Fruit fly (Drosophila melanogaster) whole organism, embryonic: ENCODE data around the gene beta4GalT7.
A peak's percentile ranks its signal among the peaks of the same experiment; 100 is the strongest.

Experiments used
- Adf1 ChIP-seq: fragments of 200-800 bp; sonication (Bioruptor generic); IDR thresholded peaks from 2 replicates; pipeline ENCODE4 v1.3.6; 2022; ENCODE audit warnings: missing biosample characterization, missing genetic modification characterization
- CG1024 ChIP-seq: fragments of 200-800 bp; sonication (Bioruptor generic); IDR thresholded peaks from 2 replicates; pipeline ENCODE4 v1.3.6; 2022; ENCODE audit warnings: missing biosample characterization, missing genetic modification characterization
- CG10321 ChIP-seq: fragments of 200-800 bp; sonication (Bioruptor generic); IDR thresholded peaks from 2 replicates; pipeline ENCODE4 v1.3.6; 2022; ENCODE audit warnings: missing biosample characterization, missing genetic modification characterization
- CG10979 ChIP-seq: fragments of 200-800 bp; sonication (Bioruptor generic); optimal IDR thresholded peaks from 2 replicates; lab custom pipeline; 2018; ENCODE audit warnings: missing biosample characterization, mild to moderate bottlenecking, missing genetic modification characterization, moderate library complexity
- CG11398 ChIP-seq: fragments of 200-800 bp; sonication (Bioruptor generic); optimal IDR thresholded peaks from 2 replicates; lab custom pipeline; 2016; ENCODE audit warnings: missing biosample characterization, missing genetic modification characterization
- CG12769 ChIP-seq: fragments of 200-800 bp; sonication (Bioruptor generic); optimal IDR thresholded peaks from 2 replicates; lab custom pipeline; 2019; ENCODE audit warnings: missing biosample characterization, mild to moderate bottlenecking, missing genetic modification characterization, moderate library complexity
- CG15269 ChIP-seq: fragments of 200-800 bp; sonication (Bioruptor generic); optimal IDR thresholded peaks from 2 replicates; lab custom pipeline; 2018; ENCODE audit warnings: missing biosample characterization, mild to moderate bottlenecking, missing genetic modification characterization, moderate library complexity
- CG15514 ChIP-seq: fragments of 200-800 bp; sonication (Bioruptor generic); optimal IDR thresholded peaks from 3 replicates; lab custom pipeline; 2017; ENCODE audit warnings: missing biosample characterization, missing genetic modification characterization, mild to moderate bottlenecking, moderate library complexity, missing genetic modification reagents
- CG15696 ChIP-seq: fragments of 200-800 bp; sonication (Bioruptor generic); optimal IDR thresholded peaks from 2 replicates; lab custom pipeline; 2019; ENCODE audit warnings: missing biosample characterization, mild to moderate bottlenecking, missing genetic modification characterization, moderate library complexity
- CG17829 ChIP-seq: fragments of 200-800 bp; optimal IDR thresholded peaks from 2 replicates; lab custom pipeline; 2019; ENCODE audit warnings: missing biosample characterization, mild to moderate bottlenecking, missing genetic modification characterization, moderate library complexity
- CG31224 ChIP-seq: fragments of 200-800 bp; sonication (Bioruptor generic); IDR thresholded peaks from 2 replicates; pipeline ENCODE4 v1.3.6; 2022; ENCODE audit warnings: missing biosample characterization, missing genetic modification characterization
- CG32767 ChIP-seq: fragments of 200-800 bp; sonication (Bioruptor generic); IDR thresholded peaks from 2 replicates; pipeline ENCODE4 v1.3.6; 2022; ENCODE audit warnings: missing biosample characterization, missing genetic modification characterization
- CG4360 ChIP-seq: fragments of 200-800 bp; sonication (Bioruptor generic); IDR thresholded peaks from 2 replicates; pipeline ENCODE4 v1.3.6; 2022; ENCODE audit warnings: missing biosample characterization, missing genetic modification characterization
- CG6175 ChIP-seq: fragments of 200-800 bp; sonication (Bioruptor generic); IDR thresholded peaks from 3 replicates; pipeline ENCODE4 v1.3.6; 2022; ENCODE audit warnings: missing biosample characterization, missing genetic modification characterization
- CG8089 ChIP-seq: fragments of 200-800 bp; sonication (Bioruptor generic); optimal IDR thresholded peaks from 3 replicates; lab custom pipeline; 2016; ENCODE audit warnings: missing biosample characterization, missing genetic modification characterization
- CG8359 ChIP-seq: fragments of 200-800 bp; sonication (Bioruptor generic); optimal IDR thresholded peaks from 2 replicates; lab custom pipeline; 2017; ENCODE audit warnings: missing biosample characterization, mild to moderate bottlenecking, missing genetic modification characterization, borderline replicate concordance
- CG8944 ChIP-seq: fragments of 200-800 bp; sonication (Bioruptor generic); optimal IDR thresholded peaks from 3 replicates; lab custom pipeline; 2016; ENCODE audit warnings: missing biosample characterization, missing genetic modification characterization
- CG9215 ChIP-seq: fragments of 200-800 bp; sonication (Bioruptor generic); IDR thresholded peaks from 2 replicates; pipeline ENCODE4 v1.3.6; 2022; ENCODE audit warnings: missing biosample characterization, missing genetic modification characterization
- Gsc ChIP-seq: fragments of 200-800 bp; sonication (Bioruptor generic); IDR thresholded peaks from 2 replicates; pipeline ENCODE4 v1.3.6; 2022; ENCODE audit warnings: missing biosample characterization, missing genetic modification characterization
- H2.0 ChIP-seq: fragments of 200-800 bp; sonication (Bioruptor generic); IDR thresholded peaks from 2 replicates; pipeline ENCODE4 v1.3.6; 2022; ENCODE audit warnings: missing biosample characterization, missing genetic modification characterization
- HLH3B ChIP-seq: fragments of 200-800 bp; sonication (Bioruptor generic); IDR thresholded peaks from 2 replicates; pipeline ENCODE4 v1.3.6; 2022; ENCODE audit warnings: missing biosample characterization, missing genetic modification characterization
- HLH54F ChIP-seq: fragments of 200-800 bp; sonication (Bioruptor generic); optimal IDR thresholded peaks from 3 replicates; lab custom pipeline; 2016; ENCODE audit warnings: missing biosample characterization, missing genetic modification characterization
- Med ChIP-seq: fragments of 200-800 bp; sonication (Bioruptor generic); peaks from one replicate; lab custom pipeline; 2016; ENCODE audit warnings: missing biosample characterization, missing genetic modification characterization, mild to moderate bottlenecking, inconsistent platforms, moderate library complexity
- NC2α ChIP-seq: fragments of 200-800 bp; sonication (Bioruptor generic); optimal IDR thresholded peaks from 2 replicates; lab custom pipeline; 2016; ENCODE audit warnings: missing biosample characterization, missing genetic modification characterization
- NK7.1 ChIP-seq: fragments of 200-800 bp; sonication (Bioruptor generic); optimal IDR thresholded peaks from 3 replicates; lab custom pipeline; 2016; ENCODE audit warnings: missing biosample characterization, missing genetic modification characterization
- Neu2 ChIP-seq: fragments of 200-800 bp; sonication (Bioruptor generic); optimal IDR thresholded peaks from 3 replicates; lab custom pipeline; 2016; ENCODE audit warnings: missing biosample characterization, missing genetic modification characterization, borderline replicate concordance
- Ptx1 ChIP-seq: fragments of 200-800 bp; sonication (Bioruptor generic); IDR thresholded peaks from 2 replicates; pipeline ENCODE4 v1.3.6; 2022; ENCODE audit warnings: missing biosample characterization, missing genetic modification characterization
- Sry-β ChIP-seq: fragments of 200-800 bp; sonication (Bioruptor generic); optimal IDR thresholded peaks from 2 replicates; lab custom pipeline; 2018; ENCODE audit warnings: missing biosample characterization, mild to moderate bottlenecking, missing genetic modification characterization, moderate library complexity
- Ssrp ChIP-seq: fragments of 200-800 bp; sonication (Bioruptor generic); optimal IDR thresholded peaks from 2 replicates; lab custom pipeline; 2018; ENCODE audit warnings: missing biosample characterization, mild to moderate bottlenecking, missing genetic modification characterization, moderate library complexity
- ap ChIP-seq: fragments of 200-800 bp; sonication (Bioruptor generic); IDR thresholded peaks from 2 replicates; pipeline ENCODE4 v1.3.6; 2022; ENCODE audit warnings: missing biosample characterization, missing genetic modification characterization
- bab2 ChIP-seq: fragments of 200-800 bp; sonication (Bioruptor generic); optimal IDR thresholded peaks from 2 replicates; lab custom pipeline; 2016; ENCODE audit warnings: missing biosample characterization, missing genetic modification characterization
- br ChIP-seq: fragments of >200 bp; optimal IDR thresholded peaks from 2 replicates; lab custom pipeline; 2017
- chif ChIP-seq, 2 experiments: fragments of 200-800 bp; sonication (Bioruptor generic); optimal IDR thresholded peaks; 3 replicates each; lab custom pipeline; 2016; ENCODE audit warnings: missing biosample characterization in 2 of 2, missing genetic modification characterization in 2 of 2
- crc ChIP-seq: fragments of 200-800 bp; sonication (Bioruptor generic); optimal IDR thresholded peaks from 2 replicates; lab custom pipeline; 2016; ENCODE audit warnings: missing biosample characterization, missing genetic modification characterization
- cwo ChIP-seq: fragments of 200-800 bp; sonication (Bioruptor generic); optimal IDR thresholded peaks from 3 replicates; lab custom pipeline; 2017; ENCODE audit warnings: missing biosample characterization, missing genetic modification characterization, mild to moderate bottlenecking, moderate library complexity, missing genetic modification reagents
- ems ChIP-seq: fragments of 200-800 bp; sonication (Bioruptor generic); optimal IDR thresholded peaks from 3 replicates; lab custom pipeline; 2016; ENCODE audit warnings: missing biosample characterization, missing genetic modification characterization
- eve ChIP-seq, 2 experiments: fragments of >200 bp; optimal IDR thresholded peaks; 2 replicates each; lab custom pipeline; 2017; ENCODE audit warnings: missing biosample characterization in 2 of 2, missing genetic modification characterization in 2 of 2
- gsb-n ChIP-seq: fragments of 200-800 bp; sonication (Bioruptor generic); optimal IDR thresholded peaks from 3 replicates; lab custom pipeline; 2018; ENCODE audit warnings: missing biosample characterization, mild to moderate bottlenecking, missing genetic modification characterization
- hkb ChIP-seq, 2 experiments: fragments of 200-800 bp in 1 of 2; fragments of >200 bp in 1 of 2; sonication (Bioruptor generic) in 1 of 2; IDR thresholded peaks in 1 of 2; optimal IDR thresholded peaks in 1 of 2; 2 replicates each; pipeline versions ENCODE4 v1.3.6 to Lab custom; 2017 to 2022; ENCODE audit warnings: missing biosample characterization in 1 of 2, missing genetic modification characterization in 1 of 2
- kah ChIP-seq: fragments of 200-800 bp; sonication (Bioruptor generic); optimal IDR thresholded peaks from 2 replicates; lab custom pipeline; 2018; ENCODE audit warnings: missing biosample characterization, mild to moderate bottlenecking, missing genetic modification characterization
- kay ChIP-seq: fragments of 200-800 bp; sonication (Bioruptor generic); optimal IDR thresholded peaks from 2 replicates; lab custom pipeline; 2016; ENCODE audit warnings: missing biosample characterization, missing genetic modification characterization
- lilli ChIP-seq: fragments of 200-800 bp; sonication (Bioruptor generic); optimal IDR thresholded peaks from 3 replicates; lab custom pipeline; 2016; ENCODE audit warnings: missing biosample characterization, missing genetic modification characterization
- phol ChIP-seq: fragments of 200-800 bp; sonication (Bioruptor generic); optimal IDR thresholded peaks from 3 replicates; lab custom pipeline; 2018; ENCODE audit warnings: missing biosample characterization, mild to moderate bottlenecking, missing genetic modification characterization, moderate library complexity
- psq ChIP-seq: fragments of 200-800 bp; sonication (Bioruptor generic); optimal IDR thresholded peaks from 2 replicates; lab custom pipeline; 2017; ENCODE audit warnings: missing biosample characterization, missing genetic modification characterization
- ranshi ChIP-seq: fragments of 200-800 bp; sonication (Bioruptor generic); IDR thresholded peaks from 2 replicates; pipeline ENCODE4 v1.3.6; 2022; ENCODE audit warnings: missing biosample characterization, missing genetic modification characterization
- row ChIP-seq: fragments of 200-800 bp; sonication (Bioruptor generic); IDR thresholded peaks from 3 replicates; pipeline ENCODE4 v1.3.6; 2022; ENCODE audit warnings: missing biosample characterization, missing genetic modification characterization
- sens ChIP-seq: fragments of 200-800 bp; sonication (Bioruptor generic); peaks from one replicate; lab custom pipeline; 2016; ENCODE audit warnings: missing biosample characterization, missing genetic modification characterization
- sr ChIP-seq: fragments of 200-800 bp; sonication (Bioruptor generic); IDR thresholded peaks from 3 replicates; pipeline ENCODE4 v1.3.6; 2022; ENCODE audit warnings: missing biosample characterization, missing genetic modification characterization
- stc ChIP-seq: fragments of 200-800 bp; sonication (Bioruptor generic); IDR thresholded peaks from 2 replicates; pipeline ENCODE4 v1.3.6; 2022; ENCODE audit warnings: missing biosample characterization, missing genetic modification characterization
- tin ChIP-seq: fragments of 200-800 bp; sonication (Bioruptor generic); optimal IDR thresholded peaks from 3 replicates; lab custom pipeline; 2016; ENCODE audit warnings: missing biosample characterization, missing genetic modification characterization
- unpg ChIP-seq: fragments of 200-800 bp; sonication (Bioruptor generic); optimal IDR thresholded peaks from 3 replicates; lab custom pipeline; 2018; ENCODE audit warnings: missing biosample characterization, mild to moderate bottlenecking, missing genetic modification characterization, moderate library complexity
- zf30C ChIP-seq: fragments of 200-800 bp; sonication (Bioruptor generic); optimal IDR thresholded peaks from 3 replicates; lab custom pipeline; 2018; ENCODE audit warnings: missing biosample characterization, mild to moderate bottlenecking, missing genetic modification characterization

Gene beta4GalT7

dm6 chr3R:25004763-25005162 is 18.3 kb upstream of the beta4GalT7 start (continued):
- TF ChIP-seq CG8089 (GFP tag; lab: Kevin White, UChicago) (peak; percentile 19), br (lab: Kevin White, UChicago) (no peak), CG10321 (0 out of 2 replicates have a peak, but pooled peaks have one; percentile 18), lilli (GFP tag; lab: Kevin White, UChicago) (peak; percentile 42), Gsc (GFP tag; lab: Robert Waterston, UW) (peak; percentile 17; the same call in 1 of the 2 replicates), CG4360 (no peak), gsb-n (peak; percentile 46), kay (GFP tag; lab: Kevin White, UChicago) (no peak), chif (GFP tag; optimal IDR thresholded peaks at IDR 0.05; lab: Kevin White, UChicago) (peak; percentile 58 to 71), Ptx1 (GFP tag; lab: Robert Waterston, UW) (peak; percentile 76), zf30C (GFP tag; lab: Kevin White, UChicago) (no peak), CG10979 (tag; lab: Kevin White, UChicago) (peak; percentile 64), Adf1 (no peak), stc (peak; percentile 68), CG8359 (no peak), eve (GFP tag; optimal IDR thresholded peaks at IDR 0.05; lab: Kevin White, UChicago) (no peak), kah (GFP tag; lab: Kevin White, UChicago) (no peak), row (GFP tag; lab: Robert Waterston, UW) (peak; percentile 71), hkb (optimal IDR thresholded peaks at IDR 0.05; lab: Kevin White, UChicago) (no peak), hkb (GFP tag; IDR thresholded peaks at IDR 0.05; lab: Robert Waterston, UW) (peak; percentile 10; the same call in 1 of the 2 replicates), NC2α (GFP tag; lab: Kevin White, UChicago) (no peak), HLH3B (GFP tag; lab: Robert Waterston, UW) (peak; percentile 60), CG15696 (tag; lab: Kevin White, UChicago) (no peak), ranshi (GFP tag; lab: Robert Waterston, UW) (no peak), CG15269 (tag; lab: Kevin White, UChicago) (peak; percentile 66), H2.0 (peak; percentile 72), CG17829 (tag; lab: Kevin White, UChicago) (peak; percentile 33), bab2 (peak; percentile 66), Neu2 (GFP tag; lab: Kevin White, UChicago) (no peak), CG32767 (GFP tag; lab: Robert Waterston, UW) (no peak), NK7.1 (no peak), ems (GFP tag; lab: Kevin White, UChicago) (no peak), CG1024 (peak; percentile 72), CG11398 (GFP tag; lab: Kevin White, UChicago) (peak; percentile 11), tin (peak; percentile 63), psq (GFP tag; lab: Kevin White, UChicago) (no peak), CG31224 (GFP tag; lab: Robert Waterston, UW) (peak; percentile 30; the same call in 1 of the 2 replicates), CG6175 (GFP tag; lab: Robert Waterston, UW) (no peak), CG9215 (GFP tag; lab: Robert Waterston, UW) (0 out of 2 replicates have a peak, but pooled peaks have one; percentile 13), CG15514 (GFP tag; lab: Kevin White, UChicago) (peak; percentile 36), cwo (peak; percentile 51), phol (tag; lab: Kevin White, UChicago) (peak; percentile 57), HLH54F (no peak), CG12769 (tag; lab: Kevin White, UChicago) (peak; percentile 72), Ssrp (tag; lab: Kevin White, UChicago) (peak; percentile 30), Sry-β (GFP tag; lab: Kevin White, UChicago) (no peak), Med (GFP tag; lab: Kevin White, UChicago) (peak; percentile 93), unpg (GFP tag; lab: Kevin White, UChicago) (peak; percentile 46), sr (peak; percentile 58; the same call in 2 of the 3 replicates), CG8944 (GFP tag; lab: Kevin White, UChicago) (peak; percentile 30), ap (GFP tag; lab: Robert Waterston, UW) (no peak), sens (GFP tag; lab: Kevin White, UChicago) (peak; percentile 90), crc (GFP tag; lab: Kevin White, UChicago) (peak; percentile 21)
